Worm (Caenorhabditis elegans): ENCODE results near the gene C27F2.7.

DNA sequence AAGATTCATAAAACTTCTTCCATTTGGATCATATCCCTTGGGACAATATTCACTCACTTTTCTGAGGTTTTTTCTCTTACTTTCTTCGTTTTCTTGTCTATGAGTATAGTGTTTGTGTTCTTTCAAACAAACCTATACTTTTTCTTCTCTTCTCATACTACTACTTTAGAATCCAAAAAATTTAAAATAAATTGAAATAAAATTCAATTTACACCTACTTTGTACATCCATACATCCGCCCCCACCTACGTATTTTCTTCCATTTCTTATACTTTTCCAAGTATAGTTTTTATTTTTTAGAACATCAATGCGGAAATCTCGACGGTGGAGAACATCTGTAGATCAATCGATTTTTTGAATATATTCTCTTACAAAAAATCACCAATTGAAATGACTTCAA lies 19.0 kb downstream of the C27F2.7 start, which contains the start of gene nca-2:
- no peak for TF ChIP-seq unc-39 (tag; optimal IDR thresholded peaks at IDR 0.05)
- no peak for TF ChIP-seq nhr-67 (tag; optimal IDR thresholded peaks at IDR 0.05)
- TF ChIP-seq ZK546.5 (tag; optimal IDR thresholded peaks at IDR 0.05) = no peak
- no peak for TF ChIP-seq elt-2 (tag; optimal IDR thresholded peaks at IDR 0.05)
- no peak for TF ChIP-seq fkh-2 (tag; optimal IDR thresholded peaks at IDR 0.05)
- TF ChIP-seq pha-4 (tag; optimal IDR thresholded peaks at IDR 0.05) = no peak
- TF ChIP-seq ama-1 (optimal IDR thresholded peaks at IDR 0.05) = no peak
- no peak for TF ChIP-seq sea-2 (GFP tag; optimal IDR thresholded peaks at IDR 0.05)
